Worm (Caenorhabditis elegans) whole organism, midembryonic: ENCODE results near the gene fbxb-54.

Source experiments
- flt-1 ChIP-seq: fragments of 200-800 bp; sonication (Bioruptor generic); IDR thresholded peaks from 2 replicates; pipeline ENCODE4 v1.3.6; 2022; ENCODE audit warnings: missing genetic modification characterization, missing compliant biosample characterization
- med-1 ChIP-seq: sonication (generic microtip); optimal IDR thresholded peaks from 2 replicates; lab custom pipeline; 2017; ENCODE audit warnings: missing genetic modification characterization, mild to moderate bottlenecking, missing compliant biosample characterization, antibody characterized with exemption, missing genetic modification reagents; ENCODE audit not compliant: insufficient read depth
- tab-1 ChIP-seq: fragments of 200-800 bp; sonication (Bioruptor generic); IDR thresholded peaks from 2 replicates; pipeline ENCODE4 v1.3.6; 2022; ENCODE audit warnings: missing genetic modification characterization, missing compliant biosample characterization

DNA sequence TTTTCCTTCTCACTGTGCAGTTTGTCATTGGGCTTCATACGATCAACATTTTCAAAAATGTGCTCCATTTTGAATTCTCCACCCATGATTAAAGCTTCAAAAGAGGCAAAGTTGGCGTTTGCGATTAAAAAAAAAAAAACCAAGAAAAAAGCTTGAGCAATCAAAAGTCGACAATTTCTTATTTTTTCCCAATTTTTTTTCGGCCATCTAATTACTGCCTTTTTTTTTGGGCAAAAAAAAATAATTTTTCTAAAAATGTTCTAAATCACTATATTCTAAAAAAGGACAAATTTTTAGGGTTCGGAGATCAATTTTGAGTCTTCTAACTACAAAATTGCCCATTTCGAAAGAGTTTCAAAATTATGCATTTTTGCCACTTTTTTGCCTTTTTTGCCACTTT is 19.9 kb upstream of the fbxb-54 start, which contains the start of gene K05F6.10:
- no peak for TF ChIP-seq flt-1 (GFP tag; lab: Robert Waterston, UW)
- TF ChIP-seq tab-1 (GFP tag; lab: Robert Waterston, UW): no peak
- TF ChIP-seq med-1: no peak
